Worm (Caenorhabditis elegans): ENCODE measurements around the gene Y37H2C.4.

Gene Y37H2C.4

ce11 chrV:18270403-18270802 lies at the start of gene Y37H2C.4:
Y37H2C.4 (plus strand) TSS chrV:18270703.
- no peak for TF ChIP-seq pqm-1 (tag; optimal IDR thresholded peaks at IDR 0.05)

ce11 chrV:18224353-18224752 lies 46.1 kb upstream of the Y37H2C.4 start, which contains the start of gene F16H6.10:
F16H6.10 (minus strand) TSS chrV:18224453.
- TF ChIP-seq sdz-12 (GFP tag; optimal IDR thresholded peaks at IDR 0.05) = no peak
- TF ChIP-seq ceh-20 (GFP tag; IDR thresholded peaks at IDR 0.05) = no peak
- no peak for TF ChIP-seq lin-29 (GFP tag; IDR thresholded peaks at IDR 0.05)
- TF ChIP-seq gei-8 (GFP tag; optimal IDR thresholded peaks at IDR 0.05) = no peak
- TF ChIP-seq madf-5 (GFP tag; IDR thresholded peaks at IDR 0.05) = no peak
- TF ChIP-seq ces-1 (GFP tag; optimal IDR thresholded peaks at IDR 0.05) = no peak
- no peak for TF ChIP-seq nhr-10 (tag; optimal IDR thresholded peaks at IDR 0.05)
- TF ChIP-seq ama-1 (optimal IDR thresholded peaks at IDR 0.05) = no peak
- no peak for TF ChIP-seq php-3 (GFP tag; IDR thresholded peaks at IDR 0.05)
- TF ChIP-seq nhr-111 (GFP tag; optimal IDR thresholded peaks at IDR 0.05) = no peak

DNA sequence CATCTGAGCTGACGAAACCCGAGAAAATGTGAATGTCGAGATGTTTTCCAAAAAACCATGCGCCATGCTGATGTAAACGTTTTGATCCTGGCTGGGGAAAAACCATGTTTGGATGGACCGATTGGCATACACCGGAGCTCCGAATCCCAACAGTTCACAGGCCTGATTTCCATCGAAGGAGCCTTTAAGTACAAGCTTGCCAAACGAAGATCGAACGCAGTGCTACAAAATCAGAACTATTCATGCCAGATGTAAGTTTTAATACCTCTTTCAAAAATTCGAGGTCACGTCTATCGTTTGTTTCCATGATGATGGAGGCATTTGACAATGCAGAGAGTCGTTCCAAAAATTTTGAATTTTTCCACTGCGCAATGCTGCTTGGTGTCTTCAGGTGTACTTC lies 34.7 kb upstream of the Y37H2C.4 start:
- TF ChIP-seq T26A8.4 (GFP tag; IDR thresholded peaks at IDR 0.05) = no peak
- TF ChIP-seq aha-1 (tag) = peak; percentile 95

- peak; percentile 30 for TF ChIP-seq hlh-30 (tag; optimal IDR thresholded peaks at IDR 0.05; ENCODE audit: insufficient read depth)
- TF ChIP-seq mdt-29 (GFP tag; IDR thresholded peaks at IDR 0.05) = no peak
- TF ChIP-seq Y105C5A.15 (GFP tag; IDR thresholded peaks at IDR 0.05) = no peak
- TF ChIP-seq T26A8.4 (GFP tag; IDR thresholded peaks at IDR 0.05) = no peak
- TF ChIP-seq daf-16 (GFP tag; optimal IDR thresholded peaks at IDR 0.05) = no peak
- TF ChIP-seq daf-16 (tag; optimal IDR thresholded peaks at IDR 0.05) = peak; percentile 45
- TF ChIP-seq F10B5.3 (tag; optimal IDR thresholded peaks at IDR 0.05) = no peak
- TF ChIP-seq gei-8 (GFP tag; optimal IDR thresholded peaks at IDR 0.05) = no peak
- TF ChIP-seq zfp-3 (GFP tag; conservative IDR thresholded peaks at IDR 0.05) = no peak
- TF ChIP-seq cey-2 (tag; optimal IDR thresholded peaks at IDR 0.05; ENCODE audit: borderline replicate concordance, insufficient read depth) = no peak
- TF ChIP-seq jun-1 (tag; optimal IDR thresholded peaks at IDR 0.05) = no peak
- TF ChIP-seq zag-1 (tag; optimal IDR thresholded peaks at IDR 0.05) = no peak
- TF ChIP-seq lir-3 (tag; optimal IDR thresholded peaks at IDR 0.05) = no peak
- TF ChIP-seq zip-11 (GFP tag; IDR thresholded peaks at IDR 0.05) = no peak
- TF ChIP-seq sdz-12 (GFP tag; optimal IDR thresholded peaks at IDR 0.05) = no peak
- no peak for TF ChIP-seq dmd-8 (GFP tag; IDR thresholded peaks at IDR 0.05)
- no peak for TF ChIP-seq ceh-44 (GFP tag; IDR thresholded peaks at IDR 0.05)
- no peak for TF ChIP-seq R02D3.7 (tag; optimal IDR thresholded peaks at IDR 0.05)
- TF ChIP-seq F37D6.2 (tag; optimal IDR thresholded peaks at IDR 0.05) = no peak
- TF ChIP-seq nhr-10 (tag; optimal IDR thresholded peaks at IDR 0.05) = no peak
- TF ChIP-seq snpc-1.2 (GFP tag; IDR thresholded peaks at IDR 0.05) = no peak
- no peak for TF ChIP-seq nhr-11 (tag; optimal IDR thresholded peaks at IDR 0.05)
- TF ChIP-seq ztf-7 (tag; optimal IDR thresholded peaks at IDR 0.05) = no peak
- TF ChIP-seq nhr-77 (tag; optimal IDR thresholded peaks at IDR 0.05) = peak; percentile 28
- no peak for TF ChIP-seq attf-4 (tag; optimal IDR thresholded peaks at IDR 0.05)
- peak; percentile 52 for TF ChIP-seq dve-1 (tag; optimal IDR thresholded peaks at IDR 0.05; ENCODE audit: insufficient read depth)
- no peak for TF ChIP-seq ceh-28 (tag; optimal IDR thresholded peaks at IDR 0.05)
- no peak for TF ChIP-seq madf-5 (GFP tag; IDR thresholded peaks at IDR 0.05)
- no peak for TF ChIP-seq nhr-42 (GFP tag; IDR thresholded peaks at IDR 0.05)
- TF ChIP-seq nhr-6 (tag; optimal IDR thresholded peaks at IDR 0.05) = no peak
- no peak for TF ChIP-seq php-3 (GFP tag; IDR thresholded peaks at IDR 0.05)
- no peak for TF ChIP-seq Y75B8A.6 (GFP tag; IDR thresholded peaks at IDR 0.05)
These were observed 33.7 kb upstream of the Y37H2C.4 start, which contains the start of gene R10E8.3 for ce11 chrV:18236714-18237288. R10E8.3 (minus strand) TSS chrV:18236764.
